Worm (Caenorhabditis elegans): ENCODE data around the gene sre-36.

- TF ChIP-seq pes-1 (GFP tag; IDR thresholded peaks at IDR 0.05): no peak
- no peak for TF ChIP-seq ceh-13 (GFP tag; optimal IDR thresholded peaks at IDR 0.05)
- TF ChIP-seq flt-1 (GFP tag; IDR thresholded peaks at IDR 0.05): no peak
- no peak for TF ChIP-seq scrt-1 (GFP tag; IDR thresholded peaks at IDR 0.05)
- TF ChIP-seq B0310.2 (tag; optimal IDR thresholded peaks at IDR 0.05): no peak
- no peak for TF ChIP-seq ama-1 (optimal IDR thresholded peaks at IDR 0.05)
- no peak for TF ChIP-seq tbx-11 (GFP tag; IDR thresholded peaks at IDR 0.05)
- no peak for TF ChIP-seq tra-4 (tag; optimal IDR thresholded peaks at IDR 0.05)
- no peak for TF ChIP-seq hmbx-1 (tag; optimal IDR thresholded peaks at IDR 0.05)
- TF ChIP-seq ceh-36 (tag; optimal IDR thresholded peaks at IDR 0.05): no peak
- no peak for TF ChIP-seq hnd-1 (tag; optimal IDR thresholded peaks at IDR 0.05)
- TF ChIP-seq F13C5.2 (tag; optimal IDR thresholded peaks at IDR 0.05): no peak
- TF ChIP-seq ets-7 (tag; optimal IDR thresholded peaks at IDR 0.05): no peak
- TF ChIP-seq sea-1 (GFP tag; conservative IDR thresholded peaks at IDR 0.05): no peak
Observed at ce11 chrV:16361350-16361749, 38.1 kb upstream of the sre-36 start.

All from whole organism, early embryonic.